Fruit fly (Drosophila melanogaster) whole organism, embryonic: ENCODE data around the gene CG12992.
A peak's percentile ranks its signal among the peaks of the same experiment; 100 is the strongest.

Source experiments
- Abd-B ChIP-seq: fragments of 200-800 bp; sonication (Bioruptor generic); optimal IDR thresholded peaks from 2 replicates; lab custom pipeline; 2018; ENCODE audit warnings: missing biosample characterization, mild to moderate bottlenecking, missing genetic modification characterization, moderate library complexity
- BEAF-32 ChIP-seq: fragments of 200-800 bp; sonication (Bioruptor generic); optimal IDR thresholded peaks from 3 replicates; lab custom pipeline; 2017; ENCODE audit warnings: missing biosample characterization, missing genetic modification characterization, mild to moderate bottlenecking, moderate library complexity, missing genetic modification reagents
- CG10431 ChIP-seq: fragments of 200-800 bp; sonication (Bioruptor generic); optimal IDR thresholded peaks from 3 replicates; lab custom pipeline; 2018; ENCODE audit warnings: missing biosample characterization, mild to moderate bottlenecking, missing genetic modification characterization
- CG10543 ChIP-seq: fragments of 200-800 bp; sonication (Bioruptor generic); optimal IDR thresholded peaks from 3 replicates; lab custom pipeline; 2017; ENCODE audit warnings: missing biosample characterization, mild to moderate bottlenecking, missing genetic modification characterization, moderate library complexity
- CG10959 ChIP-seq: fragments of 200-800 bp; sonication (Bioruptor generic); IDR thresholded peaks from 2 replicates; pipeline ENCODE4 v1.3.6; 2022; ENCODE audit warnings: missing biosample characterization, missing genetic modification characterization
- CG11247 ChIP-seq: fragments of 200-800 bp; sonication (Bioruptor generic); IDR thresholded peaks from 2 replicates; pipeline ENCODE4 v1.3.6; 2022; ENCODE audit warnings: missing biosample characterization, missing genetic modification characterization
- CG11695 ChIP-seq: fragments of 200-800 bp; sonication (Bioruptor generic); IDR thresholded peaks from 3 replicates; pipeline ENCODE4 v1.3.6; 2022; ENCODE audit warnings: missing biosample characterization, missing genetic modification characterization
- CG13123 ChIP-seq: fragments of 200-800 bp; sonication (Bioruptor generic); optimal IDR thresholded peaks from 2 replicates; lab custom pipeline; 2016; ENCODE audit warnings: missing biosample characterization, missing genetic modification characterization
- CG13287 ChIP-seq: fragments of 200-800 bp; sonication (Bioruptor generic); IDR thresholded peaks from 2 replicates; pipeline ENCODE4 v1.3.6; 2022; ENCODE audit warnings: missing biosample characterization, missing genetic modification characterization; ENCODE audit not compliant: partially characterized antibody
- CG14050 ChIP-seq: fragments of 200-800 bp; sonication (Bioruptor generic); IDR thresholded peaks from 3 replicates; pipeline ENCODE4 v1.3.6; 2022; ENCODE audit warnings: missing biosample characterization, missing genetic modification characterization
- CG15514 ChIP-seq: fragments of 200-800 bp; sonication (Bioruptor generic); optimal IDR thresholded peaks from 3 replicates; lab custom pipeline; 2017; ENCODE audit warnings: missing biosample characterization, missing genetic modification characterization, mild to moderate bottlenecking, moderate library complexity, missing genetic modification reagents
- CG15696 ChIP-seq: fragments of 200-800 bp; sonication (Bioruptor generic); optimal IDR thresholded peaks from 2 replicates; lab custom pipeline; 2019; ENCODE audit warnings: missing biosample characterization, mild to moderate bottlenecking, missing genetic modification characterization, moderate library complexity
- CG17829 ChIP-seq: fragments of 200-800 bp; optimal IDR thresholded peaks from 2 replicates; lab custom pipeline; 2019; ENCODE audit warnings: missing biosample characterization, mild to moderate bottlenecking, missing genetic modification characterization, moderate library complexity
- CG18011 ChIP-seq: fragments of 200-800 bp; sonication (Bioruptor generic); optimal IDR thresholded peaks from 2 replicates; lab custom pipeline; 2017; ENCODE audit warnings: missing biosample characterization, missing genetic modification characterization, mild to moderate bottlenecking, moderate library complexity, missing genotype
- CG18476 ChIP-seq: fragments of 200-800 bp; sonication (Bioruptor generic); optimal IDR thresholded peaks from 2 replicates; lab custom pipeline; 2016; ENCODE audit warnings: missing biosample characterization, mild to moderate bottlenecking, missing genetic modification characterization
- CG2712 ChIP-seq: fragments of 200-800 bp; optimal IDR thresholded peaks from 3 replicates; lab custom pipeline; 2019; ENCODE audit warnings: missing biosample characterization, mild to moderate bottlenecking, missing genetic modification characterization, moderate library complexity
- CG31388 ChIP-seq: fragments of 200-800 bp; sonication (Bioruptor generic); optimal IDR thresholded peaks from 2 replicates; lab custom pipeline; 2016; ENCODE audit warnings: missing biosample characterization, missing genetic modification characterization
- CG33213 ChIP-seq: fragments of 200-800 bp; sonication (Bioruptor generic); optimal IDR thresholded peaks from 3 replicates; lab custom pipeline; 2016; ENCODE audit warnings: missing biosample characterization, missing genetic modification characterization
- CG3847 ChIP-seq: fragments of 200-800 bp; sonication (Bioruptor generic); IDR thresholded peaks from 2 replicates; pipeline ENCODE4 v1.3.6; 2022; ENCODE audit warnings: missing biosample characterization, missing genetic modification characterization
- CG4404 ChIP-seq: fragments of 200-800 bp; sonication (Bioruptor generic); IDR thresholded peaks from 2 replicates; pipeline ENCODE4 v1.3.6; 2022; ENCODE audit warnings: missing biosample characterization, missing genetic modification characterization
- CrebB ChIP-seq: fragments of 200-800 bp; sonication (Bioruptor generic); optimal IDR thresholded peaks from 3 replicates; lab custom pipeline; 2018; ENCODE audit warnings: missing biosample characterization, mild to moderate bottlenecking, missing genetic modification characterization
- Dp ChIP-seq: fragments of 200-800 bp; sonication (Bioruptor generic); optimal IDR thresholded peaks from 2 replicates; lab custom pipeline; 2018; ENCODE audit warnings: missing biosample characterization, mild to moderate bottlenecking, missing genetic modification characterization, moderate library complexity
- Dref ChIP-seq: fragments of 200-800 bp; sonication (Bioruptor generic); IDR thresholded peaks from 2 replicates; pipeline ENCODE4 v1.3.6; 2022; ENCODE audit warnings: missing biosample characterization, missing genetic modification characterization
- Elba2 ChIP-seq: fragments of 200-800 bp; sonication (Bioruptor generic); optimal IDR thresholded peaks from 3 replicates; lab custom pipeline; 2016; ENCODE audit warnings: missing biosample characterization, missing genetic modification characterization
- H2.0 ChIP-seq: fragments of 200-800 bp; sonication (Bioruptor generic); IDR thresholded peaks from 2 replicates; pipeline ENCODE4 v1.3.6; 2022; ENCODE audit warnings: missing biosample characterization, missing genetic modification characterization
- Hr39 ChIP-seq: fragments of >200 bp; optimal IDR thresholded peaks from 2 replicates; lab custom pipeline; 2017
- Hr78 ChIP-seq, 2 experiments: fragments of 200-800 bp in 1 of 2; fragments of >200 bp in 1 of 2; sonication (Bioruptor generic) in 1 of 2; optimal IDR thresholded peaks; 2 replicates each; lab custom pipeline; 2017 to 2019; ENCODE audit warnings: missing biosample characterization in 2 of 2, missing genetic modification characterization in 2 of 2, mild to moderate bottlenecking in 1 of 2, moderate library complexity in 1 of 2
- Kr ChIP-seq: fragments of 200-800 bp; sonication (Bioruptor generic); optimal IDR thresholded peaks from 2 replicates; lab custom pipeline; 2017; ENCODE audit warnings: missing biosample characterization, mild to moderate bottlenecking, missing genetic modification characterization
- MBD-R2 ChIP-seq: fragments of 200-800 bp; sonication (Bioruptor generic); IDR thresholded peaks from 2 replicates; pipeline ENCODE4 v1.3.6; 2022; ENCODE audit warnings: missing biosample characterization, missing genetic modification characterization
- Tbp ChIP-seq: fragments of >200 bp; optimal IDR thresholded peaks from 2 replicates; lab custom pipeline; 2018; ENCODE audit warnings: missing biosample characterization, missing genetic modification characterization
- Xrp1 ChIP-seq: fragments of 200-800 bp; sonication (Bioruptor generic); IDR thresholded peaks from 2 replicates; pipeline ENCODE4 v1.3.6; 2022; ENCODE audit warnings: missing biosample characterization, missing genetic modification characterization
- bigmax ChIP-seq: fragments of 200-800 bp; sonication (Bioruptor generic); optimal IDR thresholded peaks from 2 replicates; lab custom pipeline; 2018; ENCODE audit warnings: missing biosample characterization, mild to moderate bottlenecking, missing genetic modification characterization
- br ChIP-seq: fragments of >200 bp; optimal IDR thresholded peaks from 2 replicates; lab custom pipeline; 2017
- bsh ChIP-seq, 2 experiments: fragments of 200-800 bp; sonication (Bioruptor generic); optimal IDR thresholded peaks; 2 replicates each; lab custom pipeline; 2017 to 2018; ENCODE audit warnings: mild to moderate bottlenecking in 2 of 2, missing biosample characterization in 2 of 2, missing genetic modification characterization in 2 of 2, moderate library complexity in 1 of 2
- dmrt11E ChIP-seq: fragments of 200-800 bp; sonication (Bioruptor generic); optimal IDR thresholded peaks from 3 replicates; lab custom pipeline; 2018; ENCODE audit warnings: missing biosample characterization, mild to moderate bottlenecking, missing genetic modification characterization, moderate library complexity
- gem ChIP-seq: fragments of 200-800 bp; sonication (Bioruptor generic); optimal IDR thresholded peaks from 2 replicates; lab custom pipeline; 2019; ENCODE audit warnings: missing biosample characterization, mild to moderate bottlenecking, missing genetic modification characterization, moderate library complexity
- gfzf ChIP-seq: fragments of 200-800 bp; sonication (Bioruptor generic); optimal IDR thresholded peaks from 2 replicates; lab custom pipeline; 2016; ENCODE audit warnings: missing biosample characterization, mild to moderate bottlenecking, missing genetic modification characterization, moderate library complexity
- hth ChIP-seq: fragments of >200 bp; optimal IDR thresholded peaks from 2 replicates; lab custom pipeline; 2017; ENCODE audit warnings: inconsistent platforms
- kah ChIP-seq: fragments of 200-800 bp; sonication (Bioruptor generic); optimal IDR thresholded peaks from 2 replicates; lab custom pipeline; 2018; ENCODE audit warnings: missing biosample characterization, mild to moderate bottlenecking, missing genetic modification characterization
- lov ChIP-seq, 2 experiments: fragments of 200-800 bp in 1 of 2; fragments of >200 bp in 1 of 2; sonication (Bioruptor generic) in 1 of 2; IDR thresholded peaks in 1 of 2; optimal IDR thresholded peaks in 1 of 2; 2 replicates in 1 of 2; 3 replicates in 1 of 2; pipeline versions ENCODE4 v1.3.6 to Lab custom; 2017 to 2022; ENCODE audit warnings: missing biosample characterization in 1 of 2, missing genetic modification characterization in 1 of 2
- mirr ChIP-seq: fragments of 200-800 bp; sonication (Bioruptor generic); optimal IDR thresholded peaks from 3 replicates; lab custom pipeline; 2018; ENCODE audit warnings: missing biosample characterization, mild to moderate bottlenecking, missing genetic modification characterization
- onecut ChIP-seq: fragments of 200-800 bp; sonication (Bioruptor generic); IDR thresholded peaks from 2 replicates; pipeline ENCODE4 v1.3.6; 2022; ENCODE audit warnings: missing biosample characterization, missing genetic modification characterization
- pnt ChIP-seq: fragments of 200-800 bp; sonication (Bioruptor generic); optimal IDR thresholded peaks from 3 replicates; lab custom pipeline; 2016; ENCODE audit warnings: missing biosample characterization, missing genetic modification characterization
- salm ChIP-seq: fragments of 200-800 bp; sonication (Bioruptor generic); optimal IDR thresholded peaks from 2 replicates; lab custom pipeline; 2018; ENCODE audit warnings: missing biosample characterization, mild to moderate bottlenecking, missing genetic modification characterization
- sens-2 ChIP-seq: fragments of 200-800 bp; sonication (Bioruptor generic); IDR thresholded peaks from 2 replicates; pipeline ENCODE4 v1.3.6; 2022; ENCODE audit warnings: missing biosample characterization, missing genetic modification characterization
- shn ChIP-seq: fragments of 200-800 bp; sonication (Bioruptor generic); optimal IDR thresholded peaks from 3 replicates; lab custom pipeline; 2016; ENCODE audit warnings: missing biosample characterization, missing genetic modification characterization
- ssp ChIP-seq: fragments of 200-800 bp; sonication (Bioruptor generic); IDR thresholded peaks from 2 replicates; pipeline ENCODE4 v1.3.6; 2022; ENCODE audit warnings: missing biosample characterization, missing genetic modification characterization
- tio ChIP-seq: fragments of 200-800 bp; sonication (Bioruptor generic); optimal IDR thresholded peaks from 2 replicates; lab custom pipeline; 2017; ENCODE audit warnings: missing biosample characterization, missing genetic modification characterization, inconsistent platforms
- tll ChIP-seq, 2 experiments: fragments of 200-800 bp in 1 of 2; fragments of >200 bp in 1 of 2; sonication (Bioruptor generic) in 1 of 2; optimal IDR thresholded peaks; 2 replicates each; lab custom pipeline; 2017 to 2019; ENCODE audit warnings: missing biosample characterization in 2 of 2, missing genetic modification characterization in 2 of 2, mild to moderate bottlenecking in 1 of 2, moderate library complexity in 1 of 2
- usp ChIP-seq: fragments of >200 bp; optimal IDR thresholded peaks from 2 replicates; lab custom pipeline; 2017; ENCODE audit warnings: missing biosample characterization, missing genetic modification characterization
- wek ChIP-seq: fragments of 200-800 bp; sonication (Bioruptor generic); optimal IDR thresholded peaks from 3 replicates; lab custom pipeline; 2018; ENCODE audit warnings: missing biosample characterization, mild to moderate bottlenecking, missing genetic modification characterization, moderate library complexity
- zen ChIP-seq: fragments of 200-800 bp; sonication (Bioruptor generic); optimal IDR thresholded peaks from 3 replicates; lab custom pipeline; 2018; ENCODE audit warnings: missing biosample characterization, mild to moderate bottlenecking, missing genetic modification characterization, moderate library complexity

CG12992 gene

DNA sequence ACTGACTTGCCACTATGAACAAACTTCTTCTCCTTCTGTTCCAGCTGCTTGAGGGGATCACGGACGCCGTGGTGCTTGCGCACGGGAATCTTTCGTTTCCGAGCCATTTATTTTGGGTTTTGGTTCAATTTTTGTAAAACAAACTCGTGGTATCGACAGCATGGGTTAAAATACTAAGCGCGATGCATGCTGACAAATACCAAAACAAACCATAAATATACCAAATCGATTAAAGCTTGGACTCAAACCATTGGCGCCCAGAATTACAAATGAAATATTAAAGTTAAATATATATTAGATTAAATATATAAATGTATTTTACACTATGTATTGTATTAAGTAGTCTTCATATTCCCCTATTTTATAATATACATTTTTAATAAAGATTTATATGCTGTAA, 40.7 kb downstream of the CG12992 start, which contains the start of gene CG8326 (continued):
- peak; percentile 27 for TF ChIP-seq BEAF-32
- TF ChIP-seq salm: no peak
- peak; percentile 62 for TF ChIP-seq gfzf (GFP tag; lab: Kevin White, UChicago)
- no peak for TF ChIP-seq ssp (GFP tag; lab: Robert Waterston, UW)
- TF ChIP-seq Abd-B (GFP tag; lab: Kevin White, UChicago): no peak
- peak; percentile 4 for TF ChIP-seq zen (tag; lab: Kevin White, UChicago)
- no peak for TF ChIP-seq pnt (GFP tag; lab: Kevin White, UChicago)
- no peak for TF ChIP-seq Hr39 (lab: Kevin White, UChicago)
- TF ChIP-seq CG11247 (GFP tag; lab: Robert Waterston, UW): no peak
- no peak for TF ChIP-seq CG10543
- TF ChIP-seq H2.0 (GFP tag; lab: Robert Waterston, UW): no peak
- peak; percentile 69 for TF ChIP-seq Dp
- TF ChIP-seq tio (GFP tag; lab: Kevin White, UChicago): no peak
- TF ChIP-seq lov (optimal IDR thresholded peaks at IDR 0.05; lab: Kevin White, UChicago): no peak
- TF ChIP-seq lov (GFP tag; IDR thresholded peaks at IDR 0.05; lab: Robert Waterston, UW): no peak
- no peak for TF ChIP-seq usp (GFP tag; lab: Kevin White, UChicago)
- no peak for TF ChIP-seq mirr (GFP tag; lab: Kevin White, UChicago)
- TF ChIP-seq br (lab: Kevin White, UChicago): no peak
- no peak for TF ChIP-seq bsh (GFP tag; optimal IDR thresholded peaks at IDR 0.05; lab: Kevin White, UChicago)
- TF ChIP-seq CG13287 (GFP tag; lab: Robert Waterston, UW): peak; percentile 15; the same call in 1 of the 2 replicates
- TF ChIP-seq CG15514: peak; percentile 15
- no peak for TF ChIP-seq bigmax
- no peak for TF ChIP-seq CG18011 (GFP tag; lab: Kevin White, UChicago)
- no peak for TF ChIP-seq CG15696 (tag; lab: Kevin White, UChicago)
- TF ChIP-seq Elba2 (GFP tag; lab: Kevin White, UChicago): no peak
- no peak for TF ChIP-seq CG33213
- TF ChIP-seq kah (GFP tag; lab: Kevin White, UChicago): no peak
- TF ChIP-seq Xrp1: no peak
- TF ChIP-seq sens-2 (GFP tag; lab: Robert Waterston, UW): no peak
- TF ChIP-seq CG14050: no peak
- TF ChIP-seq CG4404 (GFP tag; lab: Robert Waterston, UW): no peak
- TF ChIP-seq CG2712 (tag; lab: Kevin White, UChicago): no peak
- no peak for TF ChIP-seq wek
- TF ChIP-seq gem: no peak
- no peak for TF ChIP-seq CG17829 (tag; lab: Kevin White, UChicago)
- no peak for TF ChIP-seq CG13123 (GFP tag; lab: Kevin White, UChicago)

DNA sequence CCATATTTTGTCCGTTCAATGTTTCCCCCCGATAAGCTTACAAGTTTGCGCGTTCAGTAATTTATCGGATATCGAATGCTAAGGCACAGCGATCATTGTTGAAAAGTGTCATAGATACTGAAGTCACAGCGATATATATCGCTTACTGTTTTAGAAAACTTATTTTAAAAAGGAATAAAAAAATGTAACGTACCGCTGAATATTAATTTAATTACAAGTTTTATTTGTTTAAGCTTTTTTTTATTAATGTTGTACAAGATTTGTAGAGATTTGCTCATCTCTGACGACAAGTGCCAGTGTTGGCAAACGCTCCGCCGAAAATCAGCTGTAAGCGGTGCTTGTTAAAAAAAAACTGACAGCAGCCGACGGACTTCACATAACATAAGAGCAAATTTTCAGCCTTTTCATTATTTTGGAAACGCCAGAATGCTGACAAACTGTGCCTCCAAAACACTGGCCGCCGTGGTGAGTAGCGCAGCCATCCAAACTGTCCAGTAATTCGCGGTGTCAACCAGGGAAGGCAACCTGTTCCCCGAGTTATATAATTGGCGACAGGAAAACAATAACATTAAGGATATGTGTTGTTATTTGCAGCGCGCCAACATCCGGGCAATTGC, 43.4 kb downstream of the CG12992 start, which contains the start of the genes corolla and ND-24:
TSS of gene corolla (minus strand) at position 52 of the 617 bp plus-strand sequence.
TSS of gene ND-24 (plus strand) at position 94 of the 617 bp plus-strand sequence.
- TF ChIP-seq CrebB: peak; percentile 31
- peak; percentile 77 for TF ChIP-seq CG11695 (GFP tag; lab: Robert Waterston, UW)
- no peak for TF ChIP-seq CG10431 (GFP tag; lab: Kevin White, UChicago)
- no peak for TF ChIP-seq hth (lab: Kevin White, UChicago)
- no peak for TF ChIP-seq Hr78 (GFP tag; optimal IDR thresholded peaks at IDR 0.05; lab: Kevin White, UChicago)
- TF ChIP-seq CG31388 (GFP tag; lab: Kevin White, UChicago): peak; percentile 84
- TF ChIP-seq usp (GFP tag; lab: Kevin White, UChicago): no peak
- peak; percentile 85 for TF ChIP-seq CG10959
- no peak for TF ChIP-seq Tbp (GFP tag; lab: Kevin White, UChicago)
- peak; percentile 91 for TF ChIP-seq CG3847 (GFP tag; lab: Robert Waterston, UW)
- no peak for TF ChIP-seq Kr (GFP tag; lab: Kevin White, UChicago)
- TF ChIP-seq MBD-R2 (GFP tag; lab: Robert Waterston, UW): peak; percentile 85
- TF ChIP-seq CG18476 (GFP tag; lab: Kevin White, UChicago): peak; percentile 88
- peak; percentile 69 for TF ChIP-seq shn (GFP tag; lab: Kevin White, UChicago)
- peak; percentile 81 for TF ChIP-seq dmrt11E (tag; lab: Kevin White, UChicago)
- peak; percentile 40; the same call in 1 of the 2 replicates for TF ChIP-seq onecut
- peak in 1 of 2 experiments; percentile 22 for TF ChIP-seq tll (GFP tag; optimal IDR thresholded peaks at IDR 0.05; lab: Kevin White, UChicago)
- TF ChIP-seq Dref (GFP tag; lab: Robert Waterston, UW): peak; percentile 75
